Fruit fly (Drosophila melanogaster) whole organism, embryonic: ENCODE results near the gene CG7514.

ENCODE experiments used
- B-H1 ChIP-seq: fragments of 200-800 bp; sonication (Bioruptor generic); IDR thresholded peaks from 3 replicates; pipeline ENCODE4 v1.3.6; 2022; ENCODE audit warnings: missing biosample characterization, missing genetic modification characterization
- Blimp-1 ChIP-seq: fragments of 200-800 bp; sonication (Bioruptor generic); optimal IDR thresholded peaks from 3 replicates; lab custom pipeline; 2018; ENCODE audit warnings: missing biosample characterization, missing genetic modification characterization, mild to moderate bottlenecking, moderate library complexity, missing genetic modification reagents
- CG10959 ChIP-seq: fragments of 200-800 bp; sonication (Bioruptor generic); IDR thresholded peaks from 2 replicates; pipeline ENCODE4 v1.3.6; 2022; ENCODE audit warnings: missing biosample characterization, missing genetic modification characterization
- CG11696 ChIP-seq: fragments of 200-800 bp; sonication (Bioruptor generic); IDR thresholded peaks from 2 replicates; pipeline ENCODE4 v1.3.6; 2022; ENCODE audit warnings: missing biosample characterization, missing genetic modification characterization
- CG13296 ChIP-seq: fragments of 200-800 bp; sonication (Bioruptor generic); optimal IDR thresholded peaks from 3 replicates; lab custom pipeline; 2018; ENCODE audit warnings: missing biosample characterization, mild to moderate bottlenecking, missing genetic modification characterization
- CG15514 ChIP-seq: fragments of 200-800 bp; sonication (Bioruptor generic); optimal IDR thresholded peaks from 3 replicates; lab custom pipeline; 2017; ENCODE audit warnings: missing biosample characterization, missing genetic modification characterization, mild to moderate bottlenecking, moderate library complexity, missing genetic modification reagents
- CG1603 ChIP-seq: fragments of 200-800 bp; sonication (Bioruptor generic); optimal IDR thresholded peaks from 2 replicates; lab custom pipeline; 2019; ENCODE audit warnings: missing biosample characterization, mild to moderate bottlenecking, missing genetic modification characterization, moderate library complexity
- CG16779 ChIP-seq: fragments of 200-800 bp; sonication (Bioruptor generic); IDR thresholded peaks from 2 replicates; pipeline ENCODE4 v1.3.6; 2022; ENCODE audit warnings: missing biosample characterization, missing genetic modification characterization
- CG17385 ChIP-seq: fragments of 200-800 bp; sonication (Bioruptor generic); optimal IDR thresholded peaks from 3 replicates; lab custom pipeline; 2018; ENCODE audit warnings: missing biosample characterization, mild to moderate bottlenecking, missing genetic modification characterization
- CG2129 ChIP-seq: fragments of 200-800 bp; sonication (Bioruptor generic); IDR thresholded peaks from 2 replicates; pipeline ENCODE4 v1.3.6; 2022; ENCODE audit warnings: missing biosample characterization, missing genetic modification characterization; ENCODE audit not compliant: partially characterized antibody
- CG2199 ChIP-seq: fragments of 200-800 bp; sonication (Bioruptor generic); IDR thresholded peaks from 3 replicates; pipeline ENCODE4 v1.3.6; 2022; ENCODE audit warnings: missing biosample characterization, missing genetic modification characterization
- CG2875 ChIP-seq: fragments of 200-800 bp; sonication (Bioruptor generic); optimal IDR thresholded peaks from 2 replicates; lab custom pipeline; 2017; ENCODE audit warnings: missing biosample characterization, mild to moderate bottlenecking, missing genetic modification characterization, missing genetic modification reagents
- CG31441 ChIP-seq: fragments of 200-800 bp; sonication (Bioruptor generic); IDR thresholded peaks from 2 replicates; pipeline ENCODE4 v1.3.6; 2022; ENCODE audit warnings: missing biosample characterization, missing genetic modification characterization
- CG32772 ChIP-seq: fragments of 200-800 bp; sonication (Bioruptor generic); IDR thresholded peaks from 2 replicates; pipeline ENCODE4 v1.3.6; 2022; ENCODE audit warnings: missing biosample characterization, missing genetic modification characterization
- CG4854 ChIP-seq: fragments of 200-800 bp; sonication (Bioruptor generic); optimal IDR thresholded peaks from 2 replicates; lab custom pipeline; 2016; ENCODE audit warnings: missing biosample characterization, missing genetic modification characterization, inconsistent platforms
- CG6254 ChIP-seq: fragments of 200-800 bp; sonication (Bioruptor generic); optimal IDR thresholded peaks from 3 replicates; lab custom pipeline; 2017; ENCODE audit warnings: mild to moderate bottlenecking, missing biosample characterization, missing genetic modification reagents, missing genetic modification characterization
- CG6689 ChIP-seq: fragments of 200-800 bp; sonication (Bioruptor generic); IDR thresholded peaks from 2 replicates; pipeline ENCODE4 v1.3.6; 2022; ENCODE audit warnings: missing biosample characterization, missing genetic modification characterization
- CG8359 ChIP-seq: fragments of 200-800 bp; sonication (Bioruptor generic); optimal IDR thresholded peaks from 2 replicates; lab custom pipeline; 2017; ENCODE audit warnings: missing biosample characterization, mild to moderate bottlenecking, missing genetic modification characterization, borderline replicate concordance
- CG8388 ChIP-seq: fragments of 200-800 bp; sonication (Bioruptor generic); optimal IDR thresholded peaks from 2 replicates; lab custom pipeline; 2019; ENCODE audit warnings: missing biosample characterization, mild to moderate bottlenecking, missing genetic modification characterization, moderate library complexity
- CG8924 ChIP-seq: fragments of 200-800 bp; optimal IDR thresholded peaks from 3 replicates; lab custom pipeline; 2019; ENCODE audit warnings: missing biosample characterization, mild to moderate bottlenecking, missing genetic modification characterization, moderate library complexity
- Ets97D ChIP-seq: fragments of 200-800 bp; sonication (Bioruptor generic); optimal IDR thresholded peaks from 3 replicates; lab custom pipeline; 2016; ENCODE audit warnings: missing biosample characterization, missing genetic modification characterization
- Fer2 ChIP-seq: fragments of 200-800 bp; sonication (Bioruptor generic); optimal IDR thresholded peaks from 2 replicates; lab custom pipeline; 2018; ENCODE audit warnings: missing biosample characterization, mild to moderate bottlenecking, missing genetic modification characterization, moderate library complexity
- Lhr ChIP-seq: fragments of 200-800 bp; sonication (Bioruptor generic); optimal IDR thresholded peaks from 3 replicates; lab custom pipeline; 2017; ENCODE audit warnings: mild to moderate bottlenecking, missing biosample characterization, missing genetic modification reagents, missing genetic modification characterization
- Lim3 ChIP-seq: fragments of 200-800 bp; sonication (Bioruptor generic); IDR thresholded peaks from 2 replicates; pipeline ENCODE4 v1.3.6; 2022; ENCODE audit warnings: missing biosample characterization, missing genetic modification characterization
- Nf-YA ChIP-seq: fragments of 200-800 bp; sonication (Bioruptor generic); IDR thresholded peaks from 2 replicates; pipeline ENCODE4 v1.3.6; 2022; ENCODE audit warnings: missing biosample characterization, missing genetic modification characterization
- Oli ChIP-seq: fragments of 200-800 bp; sonication (Bioruptor generic); optimal IDR thresholded peaks from 2 replicates; lab custom pipeline; 2018; ENCODE audit warnings: missing biosample characterization, mild to moderate bottlenecking, missing genetic modification characterization, moderate library complexity
- Poxn ChIP-seq: fragments of 200-800 bp; sonication (Bioruptor generic); IDR thresholded peaks from 2 replicates; pipeline ENCODE4 v1.3.6; 2022; ENCODE audit warnings: missing biosample characterization, missing genetic modification characterization
- Ptx1 ChIP-seq: fragments of 200-800 bp; sonication (Bioruptor generic); IDR thresholded peaks from 2 replicates; pipeline ENCODE4 v1.3.6; 2022; ENCODE audit warnings: missing biosample characterization, missing genetic modification characterization
- Sry-δ ChIP-seq: fragments of 200-800 bp; sonication (Bioruptor generic); optimal IDR thresholded peaks from 2 replicates; lab custom pipeline; 2016; ENCODE audit warnings: missing biosample characterization, missing genetic modification characterization
- Xbp1 ChIP-seq: fragments of 200-800 bp; sonication (Bioruptor generic); optimal IDR thresholded peaks from 3 replicates; lab custom pipeline; 2016; ENCODE audit warnings: missing biosample characterization, mild to moderate bottlenecking, missing genetic modification characterization
- Xrp1 ChIP-seq: fragments of 200-800 bp; sonication (Bioruptor generic); IDR thresholded peaks from 2 replicates; pipeline ENCODE4 v1.3.6; 2022; ENCODE audit warnings: missing biosample characterization, missing genetic modification characterization
- az2 ChIP-seq: fragments of 200-800 bp; sonication (Bioruptor generic); optimal IDR thresholded peaks from 3 replicates; lab custom pipeline; 2016; ENCODE audit warnings: missing biosample characterization, missing genetic modification characterization
- bab2 ChIP-seq: fragments of 200-800 bp; sonication (Bioruptor generic); optimal IDR thresholded peaks from 2 replicates; lab custom pipeline; 2016; ENCODE audit warnings: missing biosample characterization, missing genetic modification characterization
- chinmo ChIP-seq: fragments of 200-800 bp; sonication (Bioruptor generic); IDR thresholded peaks from 4 replicates; pipeline ENCODE4 v1.3.6; 2022; ENCODE audit warnings: missing biosample characterization, missing genetic modification characterization; ENCODE audit not compliant: partially characterized antibody
- crp ChIP-seq, 2 experiments: fragments of 200-800 bp; sonication (Bioruptor generic); optimal IDR thresholded peaks; 2 replicates in 1 of 2; 3 replicates in 1 of 2; lab custom pipeline; 2017; ENCODE audit warnings: missing biosample characterization in 2 of 2, missing genetic modification characterization in 2 of 2, mild to moderate bottlenecking in 1 of 2, moderate library complexity in 1 of 2
- danr ChIP-seq: fragments of 200-800 bp; sonication (Bioruptor generic); IDR thresholded peaks from 2 replicates; pipeline ENCODE4 v1.3.6; 2022; ENCODE audit warnings: missing biosample characterization, missing genetic modification characterization
- dpn ChIP-seq, 2 experiments: fragments of 200-800 bp; sonication (Bioruptor generic); optimal IDR thresholded peaks; 3 replicates each; lab custom pipeline; 2016; ENCODE audit warnings: missing biosample characterization in 2 of 2, missing genetic modification characterization in 2 of 2
- en ChIP-seq: fragments of 200-800 bp; sonication (Bioruptor generic); optimal IDR thresholded peaks from 2 replicates; lab custom pipeline; 2016; ENCODE audit warnings: missing biosample characterization, missing genetic modification characterization
- fd3F ChIP-seq: fragments of 200-800 bp; sonication (Bioruptor generic); optimal IDR thresholded peaks from 2 replicates; lab custom pipeline; 2018; ENCODE audit warnings: missing biosample characterization, mild to moderate bottlenecking, missing genetic modification characterization, moderate library complexity
- gfzf ChIP-seq: fragments of 200-800 bp; sonication (Bioruptor generic); optimal IDR thresholded peaks from 2 replicates; lab custom pipeline; 2016; ENCODE audit warnings: missing biosample characterization, mild to moderate bottlenecking, missing genetic modification characterization, moderate library complexity
- hkb ChIP-seq, 2 experiments: fragments of 200-800 bp in 1 of 2; fragments of >200 bp in 1 of 2; sonication (Bioruptor generic) in 1 of 2; IDR thresholded peaks in 1 of 2; optimal IDR thresholded peaks in 1 of 2; 2 replicates each; pipeline versions ENCODE4 v1.3.6 to Lab custom; 2017 to 2022; ENCODE audit warnings: missing biosample characterization in 1 of 2, missing genetic modification characterization in 1 of 2
- p53 ChIP-seq: fragments of 200-800 bp; sonication (Bioruptor generic); optimal IDR thresholded peaks from 2 replicates; lab custom pipeline; 2016; ENCODE audit warnings: missing biosample characterization, missing genetic modification characterization
- pnt ChIP-seq: fragments of 200-800 bp; sonication (Bioruptor generic); optimal IDR thresholded peaks from 3 replicates; lab custom pipeline; 2016; ENCODE audit warnings: missing biosample characterization, missing genetic modification characterization
- ro ChIP-seq: fragments of 200-800 bp; sonication (Bioruptor generic); IDR thresholded peaks from 2 replicates; pipeline ENCODE4 v1.3.6; 2022; ENCODE audit warnings: missing biosample characterization, missing genetic modification characterization
- salm ChIP-seq: fragments of 200-800 bp; sonication (Bioruptor generic); optimal IDR thresholded peaks from 2 replicates; lab custom pipeline; 2018; ENCODE audit warnings: missing biosample characterization, mild to moderate bottlenecking, missing genetic modification characterization
- shn ChIP-seq: fragments of 200-800 bp; sonication (Bioruptor generic); optimal IDR thresholded peaks from 3 replicates; lab custom pipeline; 2016; ENCODE audit warnings: missing biosample characterization, missing genetic modification characterization
- sim ChIP-seq: fragments of 200-800 bp; sonication (Bioruptor generic); IDR thresholded peaks from 2 replicates; pipeline ENCODE4 v1.3.6; 2022; ENCODE audit warnings: missing biosample characterization, missing genetic modification characterization
- sr ChIP-seq: fragments of 200-800 bp; sonication (Bioruptor generic); IDR thresholded peaks from 3 replicates; pipeline ENCODE4 v1.3.6; 2022; ENCODE audit warnings: missing biosample characterization, missing genetic modification characterization
- toy ChIP-seq: fragments of 200-800 bp; sonication (Bioruptor generic); IDR thresholded peaks from 2 replicates; pipeline ENCODE4 v1.3.6; 2022; ENCODE audit warnings: missing biosample characterization, missing genetic modification characterization
- zfh2 ChIP-seq: fragments of 200-800 bp; sonication (Bioruptor generic); optimal IDR thresholded peaks from 2 replicates; lab custom pipeline; 2016; ENCODE audit warnings: missing biosample characterization, missing genetic modification characterization

Gene CG7514

DNA sequence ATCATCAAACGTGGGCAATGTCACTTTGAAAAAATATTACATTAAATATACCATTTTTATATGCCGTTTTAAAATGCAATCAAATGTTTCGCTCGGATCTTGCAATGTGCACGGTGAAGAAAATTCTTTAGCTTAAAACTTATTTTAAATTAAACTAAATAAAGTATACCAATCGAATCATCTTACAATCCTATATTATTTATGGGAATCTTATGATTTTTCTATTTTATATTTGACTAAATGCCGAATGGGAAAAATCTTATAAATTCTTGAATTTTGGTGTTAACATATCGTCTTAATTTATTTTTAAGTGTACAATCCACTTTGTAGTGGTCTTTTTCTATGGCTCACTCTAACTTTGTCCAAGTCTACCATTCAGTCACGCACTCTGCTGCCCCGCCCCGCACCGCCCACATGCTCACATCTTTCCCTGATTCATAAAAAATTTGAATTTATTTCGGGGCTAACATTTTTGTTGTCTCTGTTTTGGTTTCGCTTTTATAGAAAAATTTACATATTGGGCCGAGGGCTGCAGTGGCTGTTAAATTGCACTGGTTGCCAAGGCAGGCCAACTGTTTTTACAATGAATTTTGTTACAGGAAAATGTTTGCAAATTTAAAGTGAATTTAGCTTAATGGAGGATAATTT lies 32.1 kb upstream of the CG7514 start (continued):
- TF ChIP-seq Xrp1 (GFP tag; lab: Robert Waterston, UW), result peak; percentile 35; the same call in 1 of the 2 replicates
- TF ChIP-seq CG4854 (GFP tag; lab: Kevin White, UChicago), result no peak
- no peak for TF ChIP-seq az2 (GFP tag; lab: Kevin White, UChicago)
- peak; percentile 44 for TF ChIP-seq CG8924 (tag; lab: Kevin White, UChicago)
- TF ChIP-seq p53 (GFP tag; lab: Kevin White, UChicago), result no peak
- TF ChIP-seq sim (GFP tag; lab: Robert Waterston, UW), result no peak
- no peak for TF ChIP-seq CG15514 (GFP tag; lab: Kevin White, UChicago)
- TF ChIP-seq zfh2 (GFP tag; lab: Kevin White, UChicago), result no peak
- peak; percentile 83 for TF ChIP-seq sr (GFP tag; lab: Robert Waterston, UW)
- TF ChIP-seq CG2199, result no peak
- no peak for TF ChIP-seq CG16779 (GFP tag; lab: Robert Waterston, UW)
- TF ChIP-seq toy, result no peak
- no peak for TF ChIP-seq hkb (optimal IDR thresholded peaks at IDR 0.05; lab: Kevin White, UChicago)
- TF ChIP-seq hkb (GFP tag; IDR thresholded peaks at IDR 0.05; lab: Robert Waterston, UW), result peak; percentile 59; the same call in 1 of the 2 replicates
- no peak for TF ChIP-seq fd3F (GFP tag; lab: Kevin White, UChicago)
- TF ChIP-seq CG8359 (GFP tag; lab: Kevin White, UChicago), result no peak
- no peak for TF ChIP-seq shn (GFP tag; lab: Kevin White, UChicago)
- TF ChIP-seq Ptx1, result peak; percentile 63; the same call in 1 of the 2 replicates
- TF ChIP-seq CG31441 (GFP tag; lab: Robert Waterston, UW), result peak; percentile 70
- no peak for TF ChIP-seq ro (GFP tag; lab: Robert Waterston, UW)
- no peak for TF ChIP-seq pnt (GFP tag; lab: Kevin White, UChicago)
- TF ChIP-seq CG13296, result no peak
- TF ChIP-seq crp (GFP tag; optimal IDR thresholded peaks at IDR 0.05; lab: Kevin White, UChicago), result no peak
- TF ChIP-seq Xbp1 (GFP tag; lab: Kevin White, UChicago), result peak; percentile 3
- TF ChIP-seq CG2875, result no peak
- no peak for TF ChIP-seq Poxn (GFP tag; lab: Robert Waterston, UW)
- TF ChIP-seq Ets97D (GFP tag; lab: Kevin White, UChicago), result no peak
- TF ChIP-seq Lhr, result no peak
- TF ChIP-seq danr (GFP tag; lab: Robert Waterston, UW), result no peak
- TF ChIP-seq Oli (tag; lab: Kevin White, UChicago), result peak; percentile 44
- TF ChIP-seq CG32772 (GFP tag; lab: Robert Waterston, UW), result peak; percentile 40; the same call in 1 of the 2 replicates
- no peak for TF ChIP-seq Lim3 (GFP tag; lab: Robert Waterston, UW)
- no peak for TF ChIP-seq chinmo (GFP tag; lab: Robert Waterston, UW)
- TF ChIP-seq CG6254 (GFP tag; lab: Kevin White, UChicago), result no peak
- peak; percentile 11 for TF ChIP-seq bab2 (GFP tag; lab: Kevin White, UChicago)
- no peak for TF ChIP-seq en
- peak; percentile 16 for TF ChIP-seq CG8388
- peak; percentile 27 for TF ChIP-seq CG17385 (GFP tag; lab: Kevin White, UChicago)
- TF ChIP-seq Blimp-1, result peak; percentile 51
- no peak for TF ChIP-seq B-H1 (GFP tag; lab: Robert Waterston, UW)
- no peak for TF ChIP-seq CG2129 (GFP tag; lab: Robert Waterston, UW)
- TF ChIP-seq CG11696 (GFP tag; lab: Robert Waterston, UW), result no peak
- peak in 1 of 2 experiments; percentile 5 for TF ChIP-seq dpn (GFP tag; optimal IDR thresholded peaks at IDR 0.05; lab: Kevin White, UChicago)
- TF ChIP-seq CG10959 (GFP tag; lab: Robert Waterston, UW), result no peak
- TF ChIP-seq CG6689 (GFP tag; lab: Robert Waterston, UW), result peak; percentile 55; the same call in 1 of the 2 replicates
- no peak for TF ChIP-seq gfzf (GFP tag; lab: Kevin White, UChicago)
- no peak for TF ChIP-seq Sry-δ (GFP tag; lab: Kevin White, UChicago)
- no peak for TF ChIP-seq Nf-YA (GFP tag; lab: Robert Waterston, UW)
- peak; percentile 31 for TF ChIP-seq salm (tag; lab: Kevin White, UChicago)
- TF ChIP-seq Fer2, result no peak
- TF ChIP-seq CG1603, result no peak
